Fruit fly (Drosophila melanogaster) S2 (cell line): ENCODE measurements around the gene Kul.

Experiments used
- CG8478 ChIP-seq: fragments of >200 bp; optimal IDR thresholded peaks from 2 replicates; lab custom pipeline; 2018
- CTCF ChIP-seq, 2 experiments: fragments of >200 bp; optimal IDR thresholded peaks; 2 replicates each; lab custom pipeline; 2018

DNA sequence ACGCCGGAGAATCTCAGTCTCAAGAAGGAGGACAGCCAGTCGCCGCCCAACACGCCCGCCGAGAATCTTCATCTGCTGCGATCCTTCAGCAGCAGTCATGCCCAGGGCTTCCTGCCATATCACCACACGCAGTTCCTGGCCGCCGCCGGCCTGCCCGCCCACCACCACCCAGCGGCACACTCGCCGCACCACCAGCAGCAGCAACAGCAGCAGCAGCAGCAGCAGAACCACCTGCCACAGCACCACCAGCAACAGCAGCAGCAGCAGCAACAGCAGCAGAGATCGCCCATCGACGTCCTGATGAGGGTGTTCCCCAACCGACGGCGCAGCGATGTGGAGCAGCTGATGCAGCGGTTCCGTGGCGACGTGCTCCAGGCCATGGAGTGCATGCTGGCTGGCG lies 29.9 kb upstream of the Kul start:
- TF ChIP-seq CG8478 (no peak), CTCF (optimal IDR thresholded peaks at IDR 0.05; lab: Kevin White, UChicago) (no peak)
